Worm (Caenorhabditis elegans) whole organism, midembryonic: ENCODE results near the gene F07H5.13.

ENCODE experiments used
- T22C8.4 ChIP-seq: fragments of 200-800 bp; sonication (Bioruptor generic); IDR thresholded peaks from 2 replicates; pipeline ENCODE4 v1.3.6; 2022; ENCODE audit warnings: missing genetic modification characterization, missing compliant biosample characterization
- cog-1 ChIP-seq: sonication (generic microtip); optimal IDR thresholded peaks from 2 replicates; lab custom pipeline; 2016; ENCODE audit warnings: missing genetic modification characterization, missing compliant biosample characterization

DNA sequence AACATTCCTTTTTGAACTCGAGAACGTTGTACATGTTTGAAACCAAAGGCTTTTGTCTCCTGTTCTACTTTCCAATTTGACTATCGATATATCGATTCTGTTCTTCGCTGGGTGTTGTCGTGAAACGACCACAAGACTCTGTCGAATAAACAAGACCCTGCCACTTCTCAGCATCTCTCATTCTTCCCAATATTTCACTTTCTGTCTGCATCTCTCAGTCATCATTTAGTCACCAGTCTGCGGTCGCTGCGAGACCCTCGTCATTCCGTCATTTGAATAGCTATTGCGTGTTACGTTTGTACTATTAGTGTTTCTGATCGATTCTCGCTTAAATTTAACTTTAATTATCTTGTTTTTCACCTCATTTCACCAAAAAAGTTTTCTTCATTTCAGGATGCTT lies 3.0 kb upstream of the F07H5.13 start:
- TF ChIP-seq T22C8.4 (GFP tag; lab: Robert Waterston, UW) (peak; percentile 90), cog-1 (peak; percentile 95)
